Worm (Caenorhabditis elegans) whole organism, L2 larva: ENCODE results near the gene gnrr-2.

Source experiments
- C34F6.9 ChIP-seq: fragments of 150-350 bp; optimal IDR thresholded peaks from 2 replicates; lab custom pipeline; 2014; ENCODE audit warnings: missing biosample characterization, missing genetic modification characterization
- F13H6.1 ChIP-seq: sonication (generic microtip); optimal IDR thresholded peaks from 2 replicates; lab custom pipeline; 2016; ENCODE audit warnings: missing genetic modification characterization, missing compliant biosample characterization
- R02D3.7 ChIP-seq: fragments of 150-350 bp; optimal IDR thresholded peaks from 2 replicates; lab custom pipeline; 2014; ENCODE audit warnings: missing biosample characterization, missing genetic modification characterization
- ZK546.5 ChIP-seq: sonication (generic microtip); optimal IDR thresholded peaks from 2 replicates; lab custom pipeline; 2017; ENCODE audit warnings: missing biosample characterization, missing genetic modification characterization
- alr-1 ChIP-seq: fragments of 150-350 bp; optimal IDR thresholded peaks from 2 replicates; lab custom pipeline; 2014; ENCODE audit warnings: missing biosample characterization, missing genetic modification characterization
- aly-2 ChIP-seq: fragments of 150-350 bp; optimal IDR thresholded peaks from 2 replicates; lab custom pipeline; 2014; ENCODE audit warnings: missing biosample characterization, missing genetic modification characterization
- ceh-82 ChIP-seq: fragments of 150-350 bp; optimal IDR thresholded peaks from 2 replicates; lab custom pipeline; 2014; ENCODE audit warnings: missing biosample characterization, missing genetic modification characterization
- egl-27 ChIP-seq: sonication (generic microtip); optimal IDR thresholded peaks from 3 replicates; lab custom pipeline; 2017; ENCODE audit warnings: missing biosample characterization, missing genetic modification reagents, missing genetic modification characterization
- elt-1 ChIP-seq: fragments of 150-350 bp; optimal IDR thresholded peaks from 2 replicates; lab custom pipeline; 2014; ENCODE audit warnings: missing biosample characterization, missing genetic modification characterization
- gmeb-1 ChIP-seq: fragments of 150-350 bp; optimal IDR thresholded peaks from 2 replicates; lab custom pipeline; 2014; ENCODE audit warnings: missing biosample characterization, missing genetic modification characterization
- mbf-1 ChIP-seq: sonication (generic microtip); optimal IDR thresholded peaks from 2 replicates; lab custom pipeline; 2017; ENCODE audit warnings: missing biosample characterization, missing genetic modification characterization
- nhr-12 ChIP-seq: fragments of 150-350 bp; optimal IDR thresholded peaks from 2 replicates; lab custom pipeline; 2014; ENCODE audit warnings: missing biosample characterization, missing genetic modification characterization
- nhr-21 ChIP-seq: fragments of 150-350 bp; optimal IDR thresholded peaks from 2 replicates; lab custom pipeline; 2014; ENCODE audit warnings: missing biosample characterization, missing genetic modification characterization
- nhr-23 ChIP-seq: fragments of 150-350 bp; optimal IDR thresholded peaks from 2 replicates; lab custom pipeline; 2014; ENCODE audit warnings: missing biosample characterization, missing genetic modification reagents, missing genetic modification characterization
- nhr-237 ChIP-seq: fragments of 150-350 bp; optimal IDR thresholded peaks from 2 replicates; lab custom pipeline; 2014; ENCODE audit warnings: missing biosample characterization, missing genetic modification characterization
- peb-1 ChIP-seq: fragments of 150-350 bp; optimal IDR thresholded peaks from 2 replicates; lab custom pipeline; 2014; ENCODE audit warnings: missing biosample characterization, missing genetic modification characterization
- skn-1 ChIP-seq: sonication (generic microtip); optimal IDR thresholded peaks from 2 replicates; lab custom pipeline; 2017; ENCODE audit warnings: missing biosample characterization, missing genetic modification characterization
- sma-3 ChIP-seq: sonication (generic microtip); optimal IDR thresholded peaks from 2 replicates; lab custom pipeline; 2016; ENCODE audit warnings: missing genetic modification reagents, missing genetic modification characterization, missing compliant biosample characterization
- unc-39 ChIP-seq: fragments of 150-350 bp; optimal IDR thresholded peaks from 2 replicates; lab custom pipeline; 2014; ENCODE audit warnings: missing biosample characterization, missing genetic modification characterization
- unc-55 ChIP-seq: fragments of 150-350 bp; sonication (generic microtip); optimal IDR thresholded peaks from 3 replicates; lab custom pipeline; 2014; ENCODE audit warnings: missing biosample characterization, missing genetic modification reagents, missing genetic modification characterization
- unc-62 ChIP-seq: fragments of 150-350 bp; optimal IDR thresholded peaks from 2 replicates; lab custom pipeline; 2014; ENCODE audit warnings: missing biosample characterization, missing genetic modification reagents, missing genetic modification characterization
- ztf-1 ChIP-seq: fragments of 200-800 bp; sonication (Bioruptor generic); conservative IDR thresholded peaks from 2 replicates; pipeline ENCODE4 v1.3.6; 2022; ENCODE audit warnings: missing genetic modification characterization, missing compliant biosample characterization
- ztf-4 ChIP-seq: fragments of 150-350 bp; optimal IDR thresholded peaks from 2 replicates; lab custom pipeline; 2014; ENCODE audit warnings: missing biosample characterization, missing genetic modification characterization

The gnrr-2 gene

DNA sequence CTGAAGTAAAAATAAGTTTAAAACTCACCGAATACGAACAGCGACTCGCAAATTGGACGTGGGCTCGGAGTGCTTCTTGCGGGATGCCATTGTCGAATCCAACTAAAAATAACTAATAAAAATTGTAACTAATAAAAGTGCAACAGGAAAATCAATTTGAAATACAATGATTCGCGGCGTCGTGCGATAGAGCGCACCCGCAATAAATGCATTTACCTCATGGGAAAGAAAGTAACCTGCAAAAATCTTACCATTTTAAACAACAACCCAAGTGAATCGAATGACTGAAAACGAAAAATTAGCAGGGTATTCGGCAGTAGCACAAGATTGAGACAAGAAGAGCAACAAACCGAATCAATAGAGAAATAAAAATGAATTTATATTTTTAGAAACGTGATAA is 47.8 kb downstream of the gnrr-2 start, which contains the start of gene bmk-1:
bmk-1 (minus strand) TSS at position 359 of the 400 bp plus-strand sequence.
- no peak for TF ChIP-seq peb-1 (tag; lab: Kevin White, UChicago)
- TF ChIP-seq gmeb-1 (tag; lab: Kevin White, UChicago): peak; percentile 70
- TF ChIP-seq C34F6.9: no peak

- no peak for TF ChIP-seq skn-1 (tag; lab: Kevin White, UChicago)
These were observed 48.2 kb downstream of the gnrr-2 start, which contains the start of gene coh-3 for ce11 chrV:14457070-14457469. Gene coh-3 (plus strand): TSS chrV:14457422.

- TF ChIP-seq nhr-237 (tag; lab: Kevin White, UChicago): no peak
- no peak for TF ChIP-seq unc-55
- TF ChIP-seq skn-1 (tag; lab: Kevin White, UChicago): no peak
- no peak for TF ChIP-seq mbf-1 (tag; lab: Kevin White, UChicago)
- TF ChIP-seq unc-62: no peak
- TF ChIP-seq gmeb-1 (tag; lab: Kevin White, UChicago): no peak
- no peak for TF ChIP-seq ztf-1
- no peak for TF ChIP-seq ceh-82 (tag; lab: Kevin White, UChicago)
- TF ChIP-seq ztf-4 (tag; lab: Kevin White, UChicago): no peak
- TF ChIP-seq nhr-21 (tag; lab: Kevin White, UChicago): no peak
- no peak for TF ChIP-seq R02D3.7
- no peak for TF ChIP-seq egl-27 (tag; lab: Kevin White, UChicago)
- TF ChIP-seq aly-2 (tag; lab: Kevin White, UChicago): no peak
- no peak for TF ChIP-seq F13H6.1
- TF ChIP-seq nhr-12 (tag; lab: Kevin White, UChicago): no peak
- TF ChIP-seq, all 48 proteins: peak for 0
These were observed 51.2 kb downstream of the gnrr-2 start for ce11 chrV:14460122-14460521.

- TF ChIP-seq unc-39 (tag; lab: Kevin White, UChicago): no peak
- TF ChIP-seq R02D3.7: no peak
- TF ChIP-seq alr-1 (tag; lab: Kevin White, UChicago): no peak
- no peak for TF ChIP-seq nhr-21 (tag; lab: Kevin White, UChicago)
- no peak for TF ChIP-seq nhr-23 (tag; lab: Kevin White, UChicago)
- TF ChIP-seq ZK546.5 (tag; lab: Kevin White, UChicago): no peak
- TF ChIP-seq aly-2 (tag; lab: Kevin White, UChicago): no peak
- TF ChIP-seq gmeb-1 (tag; lab: Kevin White, UChicago): no peak
- no peak for TF ChIP-seq sma-3 (GFP tag; lab: Kevin White, UChicago)
- TF ChIP-seq unc-62: no peak
- TF ChIP-seq elt-1: no peak
These were observed 51.8 kb downstream of the gnrr-2 start, which contains the start of gene F08H9.2 for ce11 chrV:14460615-14461102. Gene F08H9.2 (plus strand): TSS chrV:14460665.
